2 fruit fly cellular contexts compared by ENCODE assay signal in the genomic region with DNA sequence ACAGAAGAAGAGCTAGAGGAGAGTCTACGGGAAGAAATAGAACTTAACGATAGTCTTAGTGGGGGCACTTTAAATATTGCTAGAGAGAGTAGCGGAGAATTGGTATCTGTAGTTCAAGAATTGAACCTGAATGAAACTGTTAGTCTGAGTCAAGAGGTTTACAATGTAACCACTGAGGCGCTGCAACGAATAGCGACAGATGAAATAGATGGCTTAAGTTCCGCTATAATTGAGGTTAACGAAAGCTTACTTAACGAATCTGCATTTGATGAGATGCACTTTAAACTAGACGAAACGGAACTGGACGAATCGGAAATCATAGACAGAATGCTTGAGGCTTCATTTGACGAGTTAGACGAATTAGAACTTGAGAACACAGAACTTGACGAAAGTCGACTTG.
A peak's percentile ranks its signal among the peaks of the same experiment; 100 is the strongest.
TF ChIP-seq lines count a peak whose summit lies in the region.

No protein-coding gene starts in this region.

- peak; percentile 34 to 63 for TF ChIP-seq CTCF in S2 (optimal IDR thresholded peaks at IDR 0.05; lab: Kevin White, UChicago)
- peak; percentile 58 for TF ChIP-seq CTCF in whole organism, embryonic (GFP tag; optimal IDR thresholded peaks at IDR 0.05; lab: Kevin White, UChicago)

TF ChIP-seq in whole organism, embryonic, 481 proteins besides CTCF, POLR2A, EP300 and RAD21:
- no peak for TF ChIP-seq zen2 (GFP tag; IDR thresholded peaks at IDR 0.05; lab: Robert Waterston, UW; ENCODE audit: partially characterized antibody)
- no peak for TF ChIP-seq CG10979 (tag; optimal IDR thresholded peaks at IDR 0.05; lab: Kevin White, UChicago)
